Fruit fly (Drosophila melanogaster): ENCODE data around the gene rictor.

The rictor gene

DNA sequence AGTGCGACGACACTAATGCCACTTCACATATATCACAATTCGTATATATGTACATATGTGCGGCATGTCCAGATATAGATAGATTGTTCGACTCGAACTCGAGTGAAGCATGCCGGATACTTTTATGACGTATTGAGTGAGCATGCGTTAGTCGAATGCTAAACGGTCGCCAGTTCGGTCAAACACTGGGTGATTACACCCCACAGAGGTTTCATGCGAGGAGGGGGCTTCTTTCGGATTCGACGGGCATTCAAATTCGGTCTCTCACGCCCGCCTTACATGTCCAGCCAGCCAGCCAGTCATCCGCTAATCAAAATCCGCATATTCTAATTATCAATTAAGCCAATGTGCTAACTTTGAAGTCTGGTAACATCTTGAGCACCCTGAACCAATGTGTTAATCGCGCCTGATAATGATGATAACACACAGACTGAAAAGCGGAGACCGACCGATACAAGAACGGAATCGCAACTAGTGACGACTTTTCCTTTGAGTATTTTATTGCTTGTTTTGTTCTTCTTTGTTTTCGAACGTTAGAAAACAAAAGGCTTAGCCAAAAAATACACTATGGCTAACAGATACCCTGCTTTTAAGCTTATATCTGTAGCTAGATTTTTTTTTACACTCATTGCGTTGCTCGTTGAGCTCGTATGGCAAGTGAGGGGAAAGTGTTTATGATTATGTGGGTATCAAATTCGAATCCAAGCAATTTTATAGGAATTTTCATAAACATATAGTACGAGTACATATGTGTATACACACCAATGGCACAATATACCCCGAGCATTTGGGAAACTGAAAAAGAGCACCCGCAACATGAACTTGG lies 31.0 kb upstream of the rictor start:
- TF ChIP-seq Sin3A (optimal IDR thresholded peaks at IDR 0.05) (no peak), insv (optimal IDR thresholded peaks at IDR 0.05) (no peak), psq (optimal IDR thresholded peaks at IDR 0.05) (no peak), h (optimal IDR thresholded peaks at IDR 0.05) (no peak), ttk (optimal IDR thresholded peaks at IDR 0.05) (no peak), Myc (optimal IDR thresholded peaks at IDR 0.05) (no peak)

DNA sequence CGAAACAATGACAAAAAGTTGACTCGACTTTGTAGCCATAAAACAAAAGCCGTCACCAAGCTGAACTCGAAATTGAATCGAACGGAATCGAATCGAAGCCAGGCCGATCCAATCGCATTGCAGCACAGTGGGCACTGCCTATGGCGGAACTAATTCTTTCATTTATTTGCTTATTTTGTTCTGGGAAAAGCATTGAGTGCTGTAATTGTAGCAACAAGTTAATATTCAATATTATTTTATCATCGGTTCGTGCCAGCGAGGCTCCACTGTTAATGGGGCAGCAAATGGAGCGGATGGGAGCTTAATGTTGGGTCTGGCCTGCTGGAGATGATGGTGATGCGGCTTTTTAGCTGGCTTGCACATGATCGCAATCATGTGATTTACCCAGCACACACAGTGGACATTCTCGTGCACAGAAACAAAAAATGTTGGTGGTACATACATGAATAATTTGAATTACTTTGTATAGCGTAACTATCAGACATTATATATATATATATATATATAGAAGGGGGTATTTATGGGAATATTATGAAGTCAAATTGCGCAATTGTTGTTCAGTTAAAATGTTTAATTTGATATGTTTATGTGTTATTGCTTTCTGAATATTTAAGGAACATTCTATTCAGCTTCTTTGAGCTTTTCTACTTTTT lies 28.4 kb upstream of the rictor start:
- no peak for TF ChIP-seq Sin3A (optimal IDR thresholded peaks at IDR 0.05)

DNA sequence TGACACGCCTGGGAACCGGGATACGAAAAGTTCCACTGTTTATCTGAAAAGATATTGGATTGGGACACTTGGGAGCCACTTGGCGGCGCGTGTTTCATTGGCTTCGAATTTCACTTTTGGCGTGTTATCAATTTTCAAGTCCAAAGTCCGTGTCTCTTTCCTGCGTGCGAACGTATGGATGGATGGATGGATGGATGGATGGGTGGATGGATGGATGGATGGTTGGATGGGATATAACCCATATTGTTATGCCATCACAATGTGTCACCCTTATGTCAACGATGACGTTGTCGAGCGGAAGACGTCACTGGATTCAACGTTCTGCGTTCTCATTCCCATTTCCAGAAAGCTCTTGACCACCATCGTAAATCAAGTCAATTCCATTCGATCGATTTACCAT lies 26.7 kb upstream of the rictor start:
- no peak for TF ChIP-seq Sin3A (optimal IDR thresholded peaks at IDR 0.05)
- no peak for TF ChIP-seq ttk (optimal IDR thresholded peaks at IDR 0.05)
- TF ChIP-seq h (optimal IDR thresholded peaks at IDR 0.05) = no peak
- TF ChIP-seq psq (optimal IDR thresholded peaks at IDR 0.05) = no peak
- TF ChIP-seq insv (optimal IDR thresholded peaks at IDR 0.05) = no peak
- no peak for TF ChIP-seq Myc (optimal IDR thresholded peaks at IDR 0.05)

DNA sequence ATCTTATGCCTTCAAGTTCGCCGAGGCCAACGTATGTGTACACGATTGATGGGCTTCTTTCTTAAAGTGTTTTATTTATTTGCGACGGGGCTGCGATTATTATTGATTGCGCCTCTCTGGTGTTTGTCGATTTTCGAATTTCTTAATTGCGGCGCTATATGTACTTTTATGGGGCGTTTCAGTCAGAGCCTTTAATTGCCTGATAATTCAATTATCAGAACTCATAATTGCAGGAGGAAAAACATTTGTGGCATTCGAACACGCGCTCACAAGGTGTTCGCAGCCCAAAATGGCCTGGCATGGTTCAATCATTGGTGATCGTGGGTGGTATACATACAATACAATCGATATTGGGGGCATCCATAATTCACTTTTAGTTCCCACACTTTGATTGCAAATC lies 25.2 kb upstream of the rictor start:
- TF ChIP-seq psq (optimal IDR thresholded peaks at IDR 0.05) (no peak), Myc (optimal IDR thresholded peaks at IDR 0.05) (no peak), Sin3A (optimal IDR thresholded peaks at IDR 0.05) (no peak), insv (optimal IDR thresholded peaks at IDR 0.05) (no peak), ttk (optimal IDR thresholded peaks at IDR 0.05) (no peak), h (optimal IDR thresholded peaks at IDR 0.05) (no peak)

DNA sequence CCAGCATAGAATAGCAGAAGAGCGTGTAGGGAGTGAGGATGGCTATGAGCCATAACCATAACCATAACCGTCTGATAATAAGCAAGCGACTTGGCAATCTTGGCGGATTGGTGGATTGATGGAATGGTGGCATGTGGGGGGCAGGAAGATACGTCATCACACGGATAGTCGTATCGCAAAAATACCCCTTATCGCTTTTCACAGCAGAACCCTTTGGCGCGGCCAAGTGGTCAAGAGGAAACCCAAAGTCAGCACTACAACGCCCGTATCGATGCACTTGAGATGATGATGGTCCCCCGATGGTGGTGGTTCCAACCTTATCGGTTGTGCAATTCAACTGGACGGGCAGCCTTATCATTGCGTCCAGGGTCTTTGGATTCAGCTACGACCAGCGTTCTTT lies 24.4 kb upstream of the rictor start:
- TF ChIP-seq Myc (optimal IDR thresholded peaks at IDR 0.05) (no peak), insv (optimal IDR thresholded peaks at IDR 0.05) (no peak), Sin3A (optimal IDR thresholded peaks at IDR 0.05) (no peak), ttk (optimal IDR thresholded peaks at IDR 0.05) (no peak), h (optimal IDR thresholded peaks at IDR 0.05) (no peak), psq (optimal IDR thresholded peaks at IDR 0.05) (no peak)

DNA sequence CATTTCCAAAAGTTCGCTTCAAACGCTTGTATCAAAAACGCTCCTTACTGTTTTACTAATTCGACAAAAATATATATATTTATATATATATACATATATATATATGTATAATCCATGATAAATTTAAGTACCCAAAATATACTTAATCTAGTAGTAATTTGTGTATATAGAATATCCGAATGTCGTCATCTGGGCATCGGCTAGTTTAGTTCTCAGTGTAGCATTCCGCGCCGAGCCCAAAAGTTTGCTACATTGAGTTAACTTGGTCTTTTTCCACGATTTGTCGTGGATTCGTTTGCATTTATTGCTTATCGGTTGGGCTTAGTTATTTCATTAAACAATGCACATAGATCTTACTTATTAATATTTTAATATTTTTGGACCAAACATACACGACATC lies 20.2 kb upstream of the rictor start:
- TF ChIP-seq ttk (optimal IDR thresholded peaks at IDR 0.05) = no peak
- TF ChIP-seq Myc (optimal IDR thresholded peaks at IDR 0.05) = no peak
- no peak for TF ChIP-seq psq (optimal IDR thresholded peaks at IDR 0.05)
- no peak for TF ChIP-seq insv (optimal IDR thresholded peaks at IDR 0.05)
- TF ChIP-seq h (optimal IDR thresholded peaks at IDR 0.05) = no peak
- no peak for TF ChIP-seq Sin3A (optimal IDR thresholded peaks at IDR 0.05)

DNA sequence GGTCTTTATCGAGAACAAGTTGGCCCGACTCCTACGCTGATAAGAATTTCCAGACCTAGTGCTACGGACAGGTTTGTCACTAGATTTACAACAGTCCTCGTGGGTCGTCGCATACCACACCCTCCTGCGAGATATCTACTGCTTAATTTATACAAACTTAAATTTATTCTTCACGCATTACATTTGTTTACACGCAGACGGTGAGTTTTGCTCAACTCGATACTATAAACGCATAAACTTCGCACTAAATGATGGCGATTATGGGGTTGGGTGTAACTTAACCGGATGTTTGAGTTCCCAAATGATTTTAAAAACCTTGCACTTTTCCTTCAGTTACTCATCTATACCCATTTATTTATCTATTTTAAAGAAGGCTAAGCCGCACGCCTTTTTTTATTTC lies 19.6 kb upstream of the rictor start:
- TF ChIP-seq Sin3A (optimal IDR thresholded peaks at IDR 0.05) (no peak), h (optimal IDR thresholded peaks at IDR 0.05) (no peak), Myc (optimal IDR thresholded peaks at IDR 0.05) (no peak), psq (optimal IDR thresholded peaks at IDR 0.05) (no peak), ttk (optimal IDR thresholded peaks at IDR 0.05) (no peak), insv (optimal IDR thresholded peaks at IDR 0.05) (no peak)

DNA sequence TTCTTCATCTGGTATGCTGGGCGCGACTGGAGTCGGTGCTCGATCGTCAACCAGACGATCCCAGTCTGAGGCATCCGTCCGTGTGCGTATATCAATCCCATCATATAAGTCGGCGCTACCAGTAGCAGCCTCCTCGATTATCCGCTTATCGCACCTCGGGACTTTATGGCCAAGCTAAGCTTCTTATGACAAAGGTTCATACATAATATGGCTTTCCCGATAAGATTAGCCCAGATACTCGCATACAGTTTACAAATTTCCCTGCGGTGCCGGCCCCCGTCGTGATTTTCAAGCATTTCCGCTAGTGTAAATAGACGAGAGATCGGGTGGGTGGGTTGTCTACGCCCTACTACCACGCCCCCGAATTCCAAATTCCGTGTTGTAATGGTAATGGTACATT lies 19.2 kb upstream of the rictor start, which contains the start of gene CG8028:
TSS of gene CG8028 (minus strand) at position 101 of the 400 bp plus-strand sequence.
- no peak for TF ChIP-seq Myc (optimal IDR thresholded peaks at IDR 0.05)
- TF ChIP-seq psq (optimal IDR thresholded peaks at IDR 0.05) = no peak
- no peak for TF ChIP-seq h (optimal IDR thresholded peaks at IDR 0.05)
- no peak for TF ChIP-seq insv (optimal IDR thresholded peaks at IDR 0.05)
- no peak for TF ChIP-seq ttk (optimal IDR thresholded peaks at IDR 0.05)
- TF ChIP-seq Sin3A (optimal IDR thresholded peaks at IDR 0.05) = no peak

DNA sequence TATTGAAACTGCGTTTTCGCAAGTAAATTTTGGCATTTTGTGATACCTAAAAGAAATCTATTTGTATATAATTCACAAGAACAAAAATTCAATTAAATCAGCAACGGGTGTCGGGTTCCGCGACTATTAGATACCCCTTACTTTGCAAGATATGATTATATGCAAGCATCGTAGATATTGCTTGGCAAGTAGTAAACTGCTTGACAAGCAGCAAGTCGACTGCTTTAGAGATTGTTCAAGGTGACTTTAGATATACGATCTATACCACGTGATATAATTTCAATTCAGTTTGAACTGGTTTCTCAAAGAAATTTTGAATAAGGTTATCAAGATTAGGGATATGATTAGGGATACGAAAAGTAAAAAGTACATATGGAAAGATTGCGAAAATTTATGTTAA lies 17.4 kb upstream of the rictor start:
- no peak for TF ChIP-seq psq (optimal IDR thresholded peaks at IDR 0.05)
- no peak for TF ChIP-seq Myc (optimal IDR thresholded peaks at IDR 0.05)
- no peak for TF ChIP-seq ttk (optimal IDR thresholded peaks at IDR 0.05)
- TF ChIP-seq Sin3A (optimal IDR thresholded peaks at IDR 0.05) = no peak
- TF ChIP-seq insv (optimal IDR thresholded peaks at IDR 0.05) = no peak
- TF ChIP-seq h (optimal IDR thresholded peaks at IDR 0.05) = no peak

DNA sequence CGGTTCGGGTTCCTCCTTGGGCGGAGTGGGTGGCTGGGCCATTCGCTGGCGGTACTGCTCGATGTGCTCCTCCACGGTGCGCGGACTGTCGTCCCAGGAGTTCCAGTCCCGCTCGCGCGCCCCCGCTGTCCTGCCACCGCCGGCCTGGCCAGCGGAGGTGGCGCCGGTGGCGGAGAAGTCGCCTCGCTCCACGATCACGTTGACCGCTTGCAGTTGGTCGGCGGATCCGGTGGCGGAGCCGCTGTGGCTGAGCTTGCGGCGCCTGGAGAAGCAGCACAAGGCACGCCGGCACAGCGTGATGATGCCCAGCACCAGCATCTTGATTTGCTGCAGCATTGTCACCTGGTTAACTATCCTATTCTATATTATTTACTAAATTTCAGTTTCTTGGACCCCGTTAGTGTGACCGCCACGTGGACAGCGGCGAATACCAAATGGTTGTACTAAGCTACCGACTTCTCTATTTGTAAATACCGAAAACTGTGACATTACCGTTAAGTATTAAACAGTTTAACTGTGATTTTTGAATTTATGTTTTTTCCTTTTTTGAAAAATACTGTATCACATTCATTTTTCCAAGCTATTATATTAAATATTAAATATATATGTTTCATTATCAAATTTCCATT lies 15.6 kb upstream of the rictor start, which contains the start of the genes CG32537 and CG32536:
TSS of gene CG32537 (minus strand) at position 51 of the 629 bp plus-strand sequence.
TSS of gene CG32536 (minus strand) at position 410 of the 629 bp plus-strand sequence.
- no peak for TF ChIP-seq Sin3A (optimal IDR thresholded peaks at IDR 0.05)
- TF ChIP-seq Myc (optimal IDR thresholded peaks at IDR 0.05) = no peak
- TF ChIP-seq insv (optimal IDR thresholded peaks at IDR 0.05) = no peak
- TF ChIP-seq h (optimal IDR thresholded peaks at IDR 0.05) = no peak
- TF ChIP-seq psq (optimal IDR thresholded peaks at IDR 0.05) = no peak
- no peak for TF ChIP-seq ttk (optimal IDR thresholded peaks at IDR 0.05)

DNA sequence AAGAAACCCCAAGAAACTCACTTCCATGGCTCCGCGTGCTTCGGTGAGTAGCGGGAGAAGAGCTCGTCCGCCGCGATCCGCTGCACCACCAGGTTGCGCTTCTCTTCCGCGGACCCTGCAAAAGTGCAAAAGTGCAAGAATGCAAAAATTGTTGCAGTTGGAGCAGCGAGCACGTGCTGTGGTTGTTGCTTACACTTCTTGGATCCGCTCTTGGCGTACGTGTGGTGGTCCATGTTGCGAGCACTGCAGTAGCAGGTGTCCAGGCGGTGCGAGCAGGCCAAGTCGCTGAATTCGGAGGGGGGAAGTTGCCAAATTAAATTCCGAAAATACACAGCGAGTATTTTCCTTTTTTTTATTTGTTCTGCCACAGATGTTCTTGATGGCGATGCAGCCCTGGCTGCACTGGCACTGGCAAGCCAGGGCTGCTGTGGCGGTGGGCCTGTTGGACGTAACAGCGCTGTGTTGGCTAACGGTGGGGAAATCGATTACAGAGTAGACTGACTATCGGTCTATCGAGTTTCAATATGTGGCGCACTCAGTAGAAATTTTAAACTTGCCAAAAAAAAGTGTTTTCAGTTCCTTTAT lies 7.5 kb upstream of the rictor start, which contains the start of gene CG8010:
TSS of gene CG8010 (minus strand) at position 413 of the 585 bp plus-strand sequence.
- no peak for TF ChIP-seq Myc (optimal IDR thresholded peaks at IDR 0.05)
- no peak for TF ChIP-seq h (optimal IDR thresholded peaks at IDR 0.05)
- TF ChIP-seq Sin3A (optimal IDR thresholded peaks at IDR 0.05) = no peak
- no peak for TF ChIP-seq psq (optimal IDR thresholded peaks at IDR 0.05)
- TF ChIP-seq ttk (optimal IDR thresholded peaks at IDR 0.05) = no peak
- TF ChIP-seq insv (optimal IDR thresholded peaks at IDR 0.05) = no peak

All from Kc167 (cell line).